Worm (Caenorhabditis elegans): ENCODE results near the gene math-21.
A peak's percentile ranks its signal among the peaks of the same experiment; 100 is the strongest.
"Not testable (repeated sequence)": the region's sequence is repeated elsewhere in the genome, so short reads cannot be mapped to it uniquely, and the experiment has no call there.

math-21 gene

ce11 chrII:1955568-1955967, 38.3 kb upstream of the math-21 start, which contains the start of gene math-49:
TSS of gene math-49 (minus strand) at chrII:1955668.
- TF ChIP-seq eor-1, nhr-77, lsy-12 (tag; optimal IDR thresholded peaks at IDR 0.05): not testable (repeated sequence)

DNA sequence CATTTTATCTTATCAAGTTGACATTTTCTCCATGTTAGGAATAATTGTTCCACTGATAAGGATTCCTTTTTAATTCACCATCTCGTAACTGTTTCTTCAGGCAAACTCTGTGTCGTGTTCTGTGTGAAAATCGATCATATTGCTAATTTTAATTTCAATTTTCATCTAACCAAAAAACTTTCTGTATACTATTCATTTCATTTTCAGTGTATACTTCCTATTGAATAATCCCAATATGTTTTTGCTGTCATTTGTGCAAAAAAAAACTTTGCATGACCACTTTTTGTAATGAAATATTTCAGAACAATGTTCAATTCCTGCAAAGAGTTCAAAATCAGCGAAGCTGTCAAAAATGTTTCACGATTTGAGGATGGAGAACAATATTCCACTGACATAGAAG, 6.9 kb upstream of the math-21 start, which contains the start of gene Y16E11A.4:
TSS of gene Y16E11A.4 (plus strand) at position 301 of the 400 bp plus-strand sequence.
- TF ChIP-seq elt-2 (tag; optimal IDR thresholded peaks at IDR 0.05): peak; percentile 26
- TF ChIP-seq mml-1 (tag; optimal IDR thresholded peaks at IDR 0.05): no peak
- TF ChIP-seq nhr-25 (tag; optimal IDR thresholded peaks at IDR 0.05): no peak
- TF ChIP-seq ZK546.5 (tag; optimal IDR thresholded peaks at IDR 0.05): no peak
- TF ChIP-seq hmg-11 (tag; optimal IDR thresholded peaks at IDR 0.05): no peak

- TF ChIP-seq nhr-11 (tag; optimal IDR thresholded peaks at IDR 0.05) (no peak), elt-2 (tag; optimal IDR thresholded peaks at IDR 0.05) (peak; percentile 22), nhr-12 (tag; optimal IDR thresholded peaks at IDR 0.05) (no peak)
Observed at ce11 chrII:1989010-1989409, 4.8 kb upstream of the math-21 start, which contains the start of gene math-44. TSS of gene math-44 (plus strand) at chrII:1989310.

- TF ChIP-seq unc-62 (GFP tag; optimal IDR thresholded peaks at IDR 0.05) (no peak), pha-4 (tag; optimal IDR thresholded peaks at IDR 0.05) (peak; percentile 34), daf-12 (tag; optimal IDR thresholded peaks at IDR 0.05) (no peak), nhr-11 (tag; optimal IDR thresholded peaks at IDR 0.05) (peak; percentile 27), elt-2 (tag; optimal IDR thresholded peaks at IDR 0.05) (peak; percentile 83), ceh-16 (tag; optimal IDR thresholded peaks at IDR 0.05) (no peak), pqm-1 (tag; optimal IDR thresholded peaks at IDR 0.05) (peak; percentile 57), ama-1 (optimal IDR thresholded peaks at IDR 0.05) (no peak), ceh-82 (tag; optimal IDR thresholded peaks at IDR 0.05) (no peak), jun-1 (tag; optimal IDR thresholded peaks at IDR 0.05) (peak; percentile 8)
Observed at ce11 chrII:1995744-1996143, 1.9 kb downstream of the math-21 start.

ce11 chrII:1996237-1996636, 2.4 kb downstream of the math-21 start, which contains the start of gene math-20:
TSS of gene math-20 (plus strand) at chrII:1996537.
- TF ChIP-seq mdl-1 (tag; optimal IDR thresholded peaks at IDR 0.05) (no peak), ama-1 (optimal IDR thresholded peaks at IDR 0.05) (no peak), lsy-12 (tag; optimal IDR thresholded peaks at IDR 0.05) (no peak), daf-12 (tag; optimal IDR thresholded peaks at IDR 0.05) (no peak), nhr-28 (tag; optimal IDR thresholded peaks at IDR 0.05) (no peak), lin-39 (tag; optimal IDR thresholded peaks at IDR 0.05) (no peak), skn-1 (tag; optimal IDR thresholded peaks at IDR 0.05) (no peak), egl-5 (tag; optimal IDR thresholded peaks at IDR 0.05) (no peak), tbx-2 (tag; optimal IDR thresholded peaks at IDR 0.05) (no peak), lin-15B (tag; optimal IDR thresholded peaks at IDR 0.05) (no peak), ztf-11 (tag; optimal IDR thresholded peaks at IDR 0.05) (no peak)

DNA sequence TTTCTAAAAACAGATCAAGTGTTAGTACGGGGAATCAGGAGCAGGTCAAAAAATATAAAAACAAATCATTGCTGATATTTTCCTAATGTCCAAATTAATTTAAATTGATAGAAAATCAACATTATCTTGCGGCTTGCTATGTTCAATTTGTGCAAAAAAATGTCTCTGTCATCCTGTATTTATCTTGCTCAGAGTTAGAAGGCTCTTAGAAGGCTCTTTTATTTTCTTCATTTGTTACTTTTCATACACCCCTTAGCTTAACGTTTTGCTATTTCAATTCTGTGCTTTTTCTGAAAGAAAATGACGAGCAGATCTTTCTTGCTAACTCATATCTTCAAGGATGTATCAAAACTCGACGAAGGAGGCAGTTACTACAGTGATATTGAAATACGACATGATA, 4.7 kb downstream of the math-21 start, which contains the start of gene math-19:
TSS of gene math-19 (plus strand) at position 301 of the 400 bp plus-strand sequence.
- TF ChIP-seq pqm-1, skn-1, aly-2 (tag; optimal IDR thresholded peaks at IDR 0.05): not testable (repeated sequence)

DNA sequence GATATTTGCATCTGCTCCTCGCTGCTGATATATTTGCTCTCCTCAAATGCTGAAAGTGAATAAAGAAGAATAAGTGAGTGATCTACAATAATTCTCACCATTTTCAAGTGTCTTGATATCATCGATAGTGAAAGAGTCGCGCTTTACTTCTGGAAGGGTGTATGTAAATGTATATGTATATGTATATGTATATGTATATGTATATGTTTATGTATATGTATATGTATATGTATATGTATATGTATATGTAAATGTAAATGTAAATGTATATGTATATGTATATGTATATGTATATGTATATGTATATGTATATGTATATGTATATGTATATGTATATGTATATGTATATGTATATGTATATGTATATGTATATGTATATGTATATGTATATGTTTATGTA, 6.9 kb downstream of the math-21 start, which contains the start of gene ceh-84:
TSS of gene ceh-84 (minus strand) at position 101 of the 400 bp plus-strand sequence.
- not testable (repeated sequence) for TF ChIP-seq ceh-9, nhr-11, lsy-12 (tag; optimal IDR thresholded peaks at IDR 0.05)

ce11 chrII:2011179-2011578, 17.3 kb downstream of the math-21 start:
- TF ChIP-seq R02D3.7 (tag; optimal IDR thresholded peaks at IDR 0.05) (no peak), mml-1 (tag; optimal IDR thresholded peaks at IDR 0.05) (no peak), jun-1 (tag; optimal IDR thresholded peaks at IDR 0.05) (no peak), ztf-11 (tag; optimal IDR thresholded peaks at IDR 0.05) (no peak), nhr-11 (tag; optimal IDR thresholded peaks at IDR 0.05) (no peak), nhr-76 (tag; optimal IDR thresholded peaks at IDR 0.05) (no peak), zag-1 (tag; optimal IDR thresholded peaks at IDR 0.05) (no peak), fkh-2 (tag; optimal IDR thresholded peaks at IDR 0.05) (no peak), ceh-82 (tag; optimal IDR thresholded peaks at IDR 0.05) (no peak)
